Worm (Caenorhabditis elegans) whole organism, L1 larva: ENCODE results near the gene clp-9.
A peak's percentile ranks its signal among the peaks of the same experiment; 100 is the strongest.

ENCODE experiments used
- C04F5.9 ChIP-seq: sonication (generic microtip); optimal IDR thresholded peaks from 2 replicates; lab custom pipeline; 2016; ENCODE audit warnings: missing genetic modification characterization, missing compliant biosample characterization
- F16B12.6 ChIP-seq: fragments of 150-350 bp; optimal IDR thresholded peaks from 2 replicates; lab custom pipeline; 2014; ENCODE audit warnings: missing biosample characterization, missing genetic modification characterization
- aha-1 ChIP-seq: fragments of 150-350 bp; optimal IDR thresholded peaks from 2 replicates; lab custom pipeline; 2014; ENCODE audit warnings: missing biosample characterization, missing genetic modification characterization
- alr-1 ChIP-seq: fragments of 200-800 bp; sonication (Bioruptor generic); optimal IDR thresholded peaks from 2 replicates; lab custom pipeline; 2018; ENCODE audit warnings: borderline replicate concordance, mild to moderate bottlenecking, missing genetic modification characterization, missing compliant biosample characterization
- blmp-1 ChIP-seq: fragments of 150-350 bp; optimal IDR thresholded peaks from 2 replicates; lab custom pipeline; 2014; ENCODE audit warnings: missing biosample characterization, missing genetic modification characterization
- ceh-63 ChIP-seq: fragments of 200-800 bp; sonication (Bioruptor generic); optimal IDR thresholded peaks from 2 replicates; lab custom pipeline; 2018; ENCODE audit warnings: mild to moderate bottlenecking, missing genetic modification characterization, missing compliant biosample characterization
- ceh-8 ChIP-seq: fragments of 200-800 bp; sonication (Bioruptor generic); optimal IDR thresholded peaks from 2 replicates; lab custom pipeline; 2018; ENCODE audit warnings: mild to moderate bottlenecking, missing genetic modification characterization, moderate library complexity, missing compliant biosample characterization
- dsc-1 ChIP-seq: sonication (generic microtip); optimal IDR thresholded peaks from 2 replicates; lab custom pipeline; 2016; ENCODE audit warnings: mild to moderate bottlenecking, missing genetic modification characterization, missing compliant biosample characterization
- efl-1 ChIP-seq, 4 experiments: fragments of 150-350 bp; optimal IDR thresholded peaks in 3 of 4; peaks in 1 of 4; 1 replicate in 1 of 4; 2 replicates in 3 of 4; lab custom pipeline; 2014; ENCODE audit warnings: missing biosample characterization in 2 of 4, missing genetic modification characterization in 2 of 4, missing genetic modification reagents in 2 of 4
- egl-13 ChIP-seq: sonication (generic microtip); optimal IDR thresholded peaks from 2 replicates; lab custom pipeline; 2016; ENCODE audit warnings: missing genotype, missing genetic modification reagents, missing genetic modification characterization, missing compliant biosample characterization
- elt-2 ChIP-seq: sonication (generic microtip); optimal IDR thresholded peaks from 2 replicates; lab custom pipeline; 2016; ENCODE audit warnings: missing genetic modification characterization, mild to moderate bottlenecking, inconsistent platforms, missing compliant biosample characterization, missing genetic modification reagents
- ets-5 ChIP-seq: fragments of 200-800 bp; sonication (Bioruptor generic); IDR thresholded peaks from 2 replicates; pipeline ENCODE4 v1.3.6; 2022; ENCODE audit warnings: missing genetic modification characterization, missing compliant biosample characterization
- fkh-10 ChIP-seq: sonication (generic microtip); optimal IDR thresholded peaks from 2 replicates; lab custom pipeline; 2017; ENCODE audit warnings: missing biosample characterization, missing genetic modification reagents, missing genetic modification characterization
- fkh-4 ChIP-seq: sonication (generic microtip); optimal IDR thresholded peaks from 2 replicates; lab custom pipeline; 2016; ENCODE audit warnings: missing compliant biosample characterization, missing genetic modification characterization, borderline replicate concordance
- fkh-8 ChIP-seq: sonication (generic microtip); optimal IDR thresholded peaks from 2 replicates; lab custom pipeline; 2016; ENCODE audit warnings: mild to moderate bottlenecking, missing genetic modification characterization, missing compliant biosample characterization
- grh-1 ChIP-seq: fragments of 200-800 bp; sonication (Bioruptor generic); IDR thresholded peaks from 2 replicates; pipeline ENCODE4 v1.3.6; 2022; ENCODE audit warnings: missing genetic modification reagents, missing genetic modification characterization, missing compliant biosample characterization
- hlh-17 ChIP-seq: fragments of 200-800 bp; sonication (Bioruptor generic); optimal IDR thresholded peaks from 2 replicates; lab custom pipeline; 2018; ENCODE audit warnings: missing genetic modification characterization, mild to moderate bottlenecking, missing compliant biosample characterization, moderate library complexity, borderline replicate concordance
- hlh-4 ChIP-seq: sonication (generic microtip); optimal IDR thresholded peaks from 2 replicates; lab custom pipeline; 2016; ENCODE audit warnings: mild to moderate bottlenecking, missing genetic modification characterization, missing compliant biosample characterization
- lin-15B ChIP-seq: fragments of 150-350 bp; sonication (generic microtip); optimal IDR thresholded peaks from 3 replicates; lab custom pipeline; 2014; ENCODE audit warnings: missing biosample characterization, missing genetic modification characterization
- lin-35 ChIP-seq, 2 experiments: fragments of 150-350 bp; optimal IDR thresholded peaks; 2 replicates each; lab custom pipeline; 2014; ENCODE audit warnings: missing biosample characterization in 2 of 2, missing genetic modification characterization in 2 of 2, missing genetic modification reagents in 2 of 2
- lir-3 ChIP-seq: sonication (generic microtip); optimal IDR thresholded peaks from 2 replicates; lab custom pipeline; 2016; ENCODE audit warnings: mild to moderate bottlenecking, missing genetic modification characterization, moderate library complexity, missing compliant biosample characterization; ENCODE audit not compliant: poor library complexity
- lsy-2 ChIP-seq, 2 experiments: fragments of 150-350 bp; optimal IDR thresholded peaks; 2 replicates each; lab custom pipeline; 2014; ENCODE audit warnings: missing biosample characterization in 2 of 2, missing genetic modification characterization in 2 of 2
- mab-9 ChIP-seq: fragments of 200-800 bp; sonication (Bioruptor generic); IDR thresholded peaks from 2 replicates; pipeline ENCODE4 v1.3.6; 2022; ENCODE audit warnings: missing genetic modification reagents, missing genetic modification characterization, missing compliant biosample characterization
- mef-2 ChIP-seq: fragments of 150-350 bp; optimal IDR thresholded peaks from 2 replicates; lab custom pipeline; 2014; ENCODE audit warnings: missing biosample characterization, missing genetic modification characterization
- mep-1 ChIP-seq: fragments of 150-350 bp; optimal IDR thresholded peaks from 2 replicates; lab custom pipeline; 2014; ENCODE audit warnings: missing biosample characterization, missing genetic modification characterization
- nhr-11 ChIP-seq: fragments of 150-350 bp; optimal IDR thresholded peaks from 2 replicates; lab custom pipeline; 2014; ENCODE audit warnings: missing biosample characterization, missing genetic modification characterization
- nhr-19 ChIP-seq: fragments of 200-800 bp; sonication (Bioruptor generic); conservative IDR thresholded peaks from 2 replicates; pipeline ENCODE4 v1.3.6; 2022; ENCODE audit warnings: missing genetic modification characterization, missing compliant biosample characterization
- nhr-237 ChIP-seq: fragments of 150-350 bp; optimal IDR thresholded peaks from 2 replicates; lab custom pipeline; 2014; ENCODE audit warnings: missing biosample characterization, missing genetic modification characterization
- nhr-28 ChIP-seq: fragments of 150-350 bp; optimal IDR thresholded peaks from 2 replicates; lab custom pipeline; 2014; ENCODE audit warnings: missing biosample characterization, missing genetic modification characterization
- nhr-71 ChIP-seq: sonication (generic microtip); optimal IDR thresholded peaks from 2 replicates; lab custom pipeline; 2016; ENCODE audit warnings: mild to moderate bottlenecking, missing genetic modification characterization, moderate library complexity, missing compliant biosample characterization
- nhr-76 ChIP-seq: sonication (generic microtip); optimal IDR thresholded peaks from 2 replicates; lab custom pipeline; 2017; ENCODE audit warnings: missing biosample characterization, missing genetic modification characterization
- pax-3 ChIP-seq: fragments of 200-800 bp; sonication (Bioruptor generic); optimal IDR thresholded peaks from 2 replicates; lab custom pipeline; 2018; ENCODE audit warnings: mild to moderate bottlenecking, missing genetic modification characterization, moderate library complexity, missing compliant biosample characterization
- rnt-1 ChIP-seq: sonication (generic microtip); optimal IDR thresholded peaks from 2 replicates; lab custom pipeline; 2016; ENCODE audit warnings: mild to moderate bottlenecking, missing genetic modification characterization, moderate library complexity, missing compliant biosample characterization
- skn-1 ChIP-seq: fragments of 150-350 bp; optimal IDR thresholded peaks from 2 replicates; lab custom pipeline; 2014; ENCODE audit warnings: missing biosample characterization, missing genetic modification characterization
- snpc-4 ChIP-seq: fragments of 150-350 bp; optimal IDR thresholded peaks from 2 replicates; lab custom pipeline; 2014; ENCODE audit warnings: missing biosample characterization, missing genetic modification characterization
- snu-23 ChIP-seq: sonication (generic microtip); optimal IDR thresholded peaks from 2 replicates; lab custom pipeline; 2016; ENCODE audit warnings: missing genetic modification characterization, missing compliant biosample characterization
- sptf-1 ChIP-seq: fragments of 150-350 bp; optimal IDR thresholded peaks from 2 replicates; lab custom pipeline; 2014; ENCODE audit warnings: missing biosample characterization, missing genetic modification characterization
- sup-37 ChIP-seq: fragments of 200-800 bp; sonication (Bioruptor generic); optimal IDR thresholded peaks from 2 replicates; lab custom pipeline; 2018; ENCODE audit warnings: mild to moderate bottlenecking, missing genetic modification characterization, missing compliant biosample characterization
- swsn-7 ChIP-seq: sonication (generic microtip); optimal IDR thresholded peaks from 2 replicates; lab custom pipeline; 2016; ENCODE audit warnings: missing genetic modification characterization, missing compliant biosample characterization
- tlp-1 ChIP-seq: fragments of 150-350 bp; optimal IDR thresholded peaks from 2 replicates; lab custom pipeline; 2014; ENCODE audit warnings: missing biosample characterization, missing genetic modification characterization
- unc-130 ChIP-seq: fragments of 150-350 bp; optimal IDR thresholded peaks from 2 replicates; lab custom pipeline; 2017; ENCODE audit warnings: missing biosample characterization, missing genetic modification characterization, inconsistent platforms
- unc-30 ChIP-seq: sonication (generic microtip); optimal IDR thresholded peaks from 2 replicates; lab custom pipeline; 2017; ENCODE audit warnings: missing biosample characterization, missing genetic modification characterization
- unc-98 ChIP-seq: fragments of 200-800 bp; sonication (Bioruptor generic); IDR thresholded peaks from 2 replicates; pipeline ENCODE4 v1.3.6; 2022; ENCODE audit warnings: missing genetic modification characterization, missing compliant biosample characterization
- zag-1 ChIP-seq: fragments of 150-350 bp; optimal IDR thresholded peaks from 2 replicates; lab custom pipeline; 2014; ENCODE audit warnings: missing biosample characterization, missing genetic modification characterization
- ztf-11 ChIP-seq, 2 experiments: sonication (generic microtip); optimal IDR thresholded peaks; 2 replicates each; lab custom pipeline; 2016 to 2017; ENCODE audit warnings: missing genetic modification characterization in 2 of 2, missing biosample characterization in 1 of 2, missing compliant biosample characterization in 1 of 2

The clp-9 gene

DNA sequence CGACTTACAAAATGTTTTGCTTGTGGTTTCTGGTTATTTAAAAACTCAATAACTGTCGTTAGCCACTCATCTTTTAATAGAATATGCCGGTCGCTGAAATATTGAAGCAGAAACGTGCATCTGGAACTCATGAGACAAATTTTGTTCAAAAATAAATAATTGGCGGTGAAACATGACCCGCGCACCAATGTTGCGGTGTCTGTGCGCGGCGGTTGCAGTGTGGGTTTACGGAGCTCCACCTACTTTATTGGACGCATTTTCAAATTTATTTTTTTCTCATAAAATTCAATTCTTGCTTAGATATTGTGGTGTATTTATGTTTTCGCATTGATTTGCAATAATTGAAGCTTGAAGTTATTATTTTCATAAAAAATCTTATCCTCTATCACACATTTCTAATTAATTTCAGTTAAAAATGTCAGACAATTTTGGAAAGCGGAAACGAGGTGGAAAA is 44.9 kb upstream of the clp-9 start, which contains the start of the genes rmh-2 and suds-3 (continued):
- TF ChIP-seq grh-1 (GFP tag; lab: Robert Waterston, UW) (no peak), fkh-8 (tag; lab: Kevin White, UChicago) (no peak), nhr-237 (no peak), mab-9 (GFP tag; lab: Robert Waterston, UW) (no peak), nhr-76 (tag; lab: Kevin White, UChicago) (no peak), fkh-4 (no peak), swsn-7 (tag; lab: Kevin White, UChicago) (peak; percentile 20), nhr-28 (no peak), dsc-1 (tag; lab: Kevin White, UChicago) (peak; percentile 11), egl-13 (tag; lab: Kevin White, UChicago) (no peak), sup-37 (GFP tag; lab: Kevin White, UChicago) (no peak), unc-130 (tag; lab: Kevin White, UChicago) (peak; percentile 9), mep-1 (tag; lab: Kevin White, UChicago) (no peak), ceh-63 (GFP tag; lab: Kevin White, UChicago) (no peak), blmp-1 (peak; percentile 1), snpc-4 (tag; lab: Kevin White, UChicago) (no peak), unc-30 (tag; lab: Kevin White, UChicago) (no peak), rnt-1 (peak; percentile 69), lin-15B (tag; lab: Kevin White, UChicago) (peak; percentile 39), sptf-1 (tag; lab: Kevin White, UChicago) (no peak), aha-1 (no peak), ztf-11 (tag; optimal IDR thresholded peaks at IDR 0.05; lab: Kevin White, UChicago) (no peak), zag-1 (no peak), efl-1 (optimal IDR thresholded peaks at IDR 0.05; lab: Kevin White, UChicago) (peak; percentile 60 to 85), efl-1 (GFP tag; optimal IDR thresholded peaks at IDR 0.05 in 1 of 2; lab: Kevin White, UChicago) (peak; percentile 78 to 98), nhr-19 (GFP tag; lab: Robert Waterston, UW) (no peak), nhr-71 (peak; percentile 50), tlp-1 (no peak), fkh-10 (GFP tag; lab: Kevin White, UChicago) (no peak), nhr-11 (tag; lab: Kevin White, UChicago) (no peak), elt-2 (tag; lab: Kevin White, UChicago) (no peak), ets-5 (no peak), unc-98 (GFP tag; lab: Robert Waterston, UW) (no peak), hlh-17 (GFP tag; lab: Kevin White, UChicago) (no peak), lsy-2 (tag; optimal IDR thresholded peaks at IDR 0.05; lab: Kevin White, UChicago) (peak in 1 of 2 experiments; percentile 69), hlh-4 (no peak), F16B12.6 (tag; lab: Kevin White, UChicago) (no peak), mef-2 (no peak), C04F5.9 (tag; lab: Kevin White, UChicago) (no peak), lin-35 (GFP tag; optimal IDR thresholded peaks at IDR 0.05; lab: Kevin White, UChicago) (peak; percentile 69 to 92), alr-1 (tag; lab: Kevin White, UChicago) (no peak), pax-3 (tag; lab: Kevin White, UChicago) (no peak), ceh-8 (GFP tag; lab: Kevin White, UChicago) (no peak), snu-23 (no peak)

DNA sequence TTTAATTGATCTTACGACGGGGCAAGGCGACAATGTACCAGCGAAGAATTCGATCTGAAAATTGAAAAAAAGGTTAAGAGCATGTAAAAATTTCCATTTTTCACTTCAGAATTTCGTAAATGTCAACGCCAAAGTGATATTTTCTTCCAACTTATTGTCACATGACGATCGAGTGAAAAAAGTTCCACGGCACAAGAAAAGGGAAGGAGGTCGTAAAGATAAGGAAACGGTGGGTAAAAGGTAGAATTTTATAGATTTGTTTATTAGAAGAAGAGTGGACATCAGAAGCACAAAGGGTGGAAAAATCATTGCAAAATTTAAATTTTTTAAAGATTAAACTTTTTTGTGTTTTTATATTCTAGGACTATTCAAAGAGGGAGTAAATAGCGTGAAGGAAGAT is 42.2 kb upstream of the clp-9 start:
- TF ChIP-seq elt-2 (tag; lab: Kevin White, UChicago) (peak; percentile 73), skn-1 (no peak), lin-35 (GFP tag; optimal IDR thresholded peaks at IDR 0.05; lab: Kevin White, UChicago) (peak in 1 of 2 experiments; percentile 28), snpc-4 (tag; lab: Kevin White, UChicago) (no peak), lir-3 (no peak)
